Worm (Caenorhabditis elegans): ENCODE results near the gene nhx-9.

Gene nhx-9

ce11 chrIV:11952612-11953299, 22.1 kb downstream of the nhx-9 start, which contains the start of gene gdh-1:
gdh-1 (plus strand) TSS chrIV:11953249.
- TF ChIP-seq hlh-15 (tag; optimal IDR thresholded peaks at IDR 0.05) (no peak), rnt-1 (tag; optimal IDR thresholded peaks at IDR 0.05) (no peak), ceh-18 (tag; optimal IDR thresholded peaks at IDR 0.05) (peak; percentile 10), elt-4 (tag; optimal IDR thresholded peaks at IDR 0.05) (no peak), ceh-14 (tag; optimal IDR thresholded peaks at IDR 0.05) (no peak), nfya-1 (tag; optimal IDR thresholded peaks at IDR 0.05) (no peak)

- no peak for TF ChIP-seq lin-11 (tag; optimal IDR thresholded peaks at IDR 0.05)
- TF ChIP-seq ceh-6 (GFP tag; optimal IDR thresholded peaks at IDR 0.05), result no peak
- TF ChIP-seq sdc-2 (tag; optimal IDR thresholded peaks at IDR 0.05), result no peak
- no peak for TF ChIP-seq hlh-8 (tag; optimal IDR thresholded peaks at IDR 0.05)
- TF ChIP-seq nfya-1 (tag; optimal IDR thresholded peaks at IDR 0.05), result no peak
- no peak for TF ChIP-seq gmeb-2 (tag; optimal IDR thresholded peaks at IDR 0.05)
- no peak for TF ChIP-seq ahr-1 (tag; optimal IDR thresholded peaks at IDR 0.05)
- TF ChIP-seq unc-3 (GFP tag; conservative IDR thresholded peaks at IDR 0.05), result no peak
- TF ChIP-seq unc-3 (tag; optimal IDR thresholded peaks at IDR 0.05), result no peak
- no peak for TF ChIP-seq mec-3 (tag; optimal IDR thresholded peaks at IDR 0.05; ENCODE audit: borderline replicate concordance)
Measured at ce11 chrIV:11955592-11955991, 24.9 kb downstream of the nhx-9 start.

- TF ChIP-seq pqm-1 (tag; optimal IDR thresholded peaks at IDR 0.05) (peak; percentile 50), K09A11.1 (tag; optimal IDR thresholded peaks at IDR 0.05; ENCODE audit: insufficient read depth) (no peak), ceh-18 (tag; optimal IDR thresholded peaks at IDR 0.05) (peak; percentile 85), unc-42 (tag; optimal IDR thresholded peaks at IDR 0.05) (no peak), ceh-2 (tag; optimal IDR thresholded peaks at IDR 0.05) (no peak), ceh-45 (GFP tag; IDR thresholded peaks at IDR 0.05) (no peak), npax-4 (tag; optimal IDR thresholded peaks at IDR 0.05) (no peak), hlh-6 (tag; optimal IDR thresholded peaks at IDR 0.05) (no peak), hlh-15 (tag; optimal IDR thresholded peaks at IDR 0.05) (no peak), gmeb-2 (tag; optimal IDR thresholded peaks at IDR 0.05) (no peak), unc-55 (GFP tag; optimal IDR thresholded peaks at IDR 0.05) (peak; percentile 37), hlh-30 (tag; optimal IDR thresholded peaks at IDR 0.05; ENCODE audit: insufficient read depth) (peak; percentile 68), elt-4 (tag; optimal IDR thresholded peaks at IDR 0.05) (no peak), ceh-24 (tag; optimal IDR thresholded peaks at IDR 0.05) (no peak)
Measured at ce11 chrIV:11956387-11956786, 25.7 kb downstream of the nhx-9 start.

ce11 chrIV:11957074-11957473, 26.4 kb downstream of the nhx-9 start:
- TF ChIP-seq npax-4 (tag; optimal IDR thresholded peaks at IDR 0.05) (no peak), tbx-2 (tag; optimal IDR thresholded peaks at IDR 0.05) (no peak), ceh-18 (tag; optimal IDR thresholded peaks at IDR 0.05) (peak; percentile 4), dmd-4 (tag; optimal IDR thresholded peaks at IDR 0.05; ENCODE audit: borderline replicate concordance) (no peak), lim-6 (tag; optimal IDR thresholded peaks at IDR 0.05) (no peak), ceh-45 (GFP tag; IDR thresholded peaks at IDR 0.05) (no peak)

- TF ChIP-seq Y22D7AL.16 (tag; optimal IDR thresholded peaks at IDR 0.05) (no peak), elt-2 (tag; optimal IDR thresholded peaks at IDR 0.05) (no peak), sdc-2 (tag; optimal IDR thresholded peaks at IDR 0.05) (no peak), ceh-18 (tag; optimal IDR thresholded peaks at IDR 0.05) (no peak), nhr-11 (tag; optimal IDR thresholded peaks at IDR 0.05) (no peak), ceh-45 (GFP tag; IDR thresholded peaks at IDR 0.05) (no peak), fax-1 (tag; optimal IDR thresholded peaks at IDR 0.05) (no peak), ttx-3 (tag; optimal IDR thresholded peaks at IDR 0.05) (no peak)
Measured at ce11 chrIV:11959573-11959972, 28.9 kb downstream of the nhx-9 start, which contains the start of gene tgt-1. tgt-1 (minus strand) TSS chrIV:11959804.
